Fruit fly (Drosophila melanogaster) whole organism, embryonic: ENCODE results near the gene CG14221.
A peak's percentile ranks its signal among the peaks of the same experiment; 100 is the strongest.

Experiments
- Antp ChIP-seq: fragments of 200-800 bp; sonication (Bioruptor generic); optimal IDR thresholded peaks from 3 replicates; lab custom pipeline; 2016; ENCODE audit warnings: missing biosample characterization, missing genetic modification characterization
- BtbVII ChIP-seq: fragments of 200-800 bp; sonication (Bioruptor generic); optimal IDR thresholded peaks from 3 replicates; lab custom pipeline; 2017; ENCODE audit warnings: missing biosample characterization, mild to moderate bottlenecking, missing genetic modification characterization
- CG10654 ChIP-seq: fragments of 200-800 bp; sonication (Bioruptor generic); optimal IDR thresholded peaks from 2 replicates; lab custom pipeline; 2016; ENCODE audit warnings: missing biosample characterization, missing genetic modification characterization
- CG11085 ChIP-seq: fragments of 200-800 bp; sonication (Bioruptor generic); IDR thresholded peaks from 2 replicates; pipeline ENCODE4 v1.3.6; 2022; ENCODE audit warnings: missing biosample characterization, missing genetic modification characterization
- CG11093 ChIP-seq: fragments of 200-800 bp; sonication (Bioruptor generic); IDR thresholded peaks from 3 replicates; pipeline ENCODE4 v1.3.6; 2022; ENCODE audit warnings: missing biosample characterization, missing genetic modification characterization
- CG11456 ChIP-seq: fragments of 200-800 bp; sonication (Bioruptor generic); IDR thresholded peaks from 3 replicates; pipeline ENCODE4 v1.3.6; 2022; ENCODE audit warnings: missing biosample characterization, missing genetic modification characterization
- CG11504 ChIP-seq: fragments of 200-800 bp; sonication (Bioruptor generic); optimal IDR thresholded peaks from 3 replicates; lab custom pipeline; 2019; ENCODE audit warnings: missing biosample characterization, mild to moderate bottlenecking, missing genetic modification characterization, moderate library complexity
- CG11695 ChIP-seq: fragments of 200-800 bp; sonication (Bioruptor generic); IDR thresholded peaks from 3 replicates; pipeline ENCODE4 v1.3.6; 2022; ENCODE audit warnings: missing biosample characterization, missing genetic modification characterization
- CG12071 ChIP-seq: fragments of 200-800 bp; sonication (Bioruptor generic); optimal IDR thresholded peaks from 3 replicates; lab custom pipeline; 2018; ENCODE audit warnings: missing biosample characterization, mild to moderate bottlenecking, missing genetic modification characterization
- CG12236 ChIP-seq: fragments of 200-800 bp; sonication (Bioruptor generic); optimal IDR thresholded peaks from 2 replicates; lab custom pipeline; 2016; ENCODE audit warnings: missing biosample characterization, missing genetic modification characterization
- CG15269 ChIP-seq: fragments of 200-800 bp; sonication (Bioruptor generic); optimal IDR thresholded peaks from 2 replicates; lab custom pipeline; 2018; ENCODE audit warnings: missing biosample characterization, mild to moderate bottlenecking, missing genetic modification characterization, moderate library complexity
- CG18476 ChIP-seq: fragments of 200-800 bp; sonication (Bioruptor generic); optimal IDR thresholded peaks from 2 replicates; lab custom pipeline; 2016; ENCODE audit warnings: missing biosample characterization, mild to moderate bottlenecking, missing genetic modification characterization
- CG2120 ChIP-seq: fragments of 200-800 bp; sonication (Bioruptor generic); optimal IDR thresholded peaks from 3 replicates; lab custom pipeline; 2016; ENCODE audit warnings: missing biosample characterization, missing genetic modification characterization
- CG2712 ChIP-seq: fragments of 200-800 bp; optimal IDR thresholded peaks from 3 replicates; lab custom pipeline; 2019; ENCODE audit warnings: missing biosample characterization, mild to moderate bottlenecking, missing genetic modification characterization, moderate library complexity
- CG31224 ChIP-seq: fragments of 200-800 bp; sonication (Bioruptor generic); IDR thresholded peaks from 2 replicates; pipeline ENCODE4 v1.3.6; 2022; ENCODE audit warnings: missing biosample characterization, missing genetic modification characterization
- CG31365 ChIP-seq: fragments of 200-800 bp; sonication (Bioruptor generic); optimal IDR thresholded peaks from 2 replicates; lab custom pipeline; 2018; ENCODE audit warnings: missing biosample characterization, mild to moderate bottlenecking, missing genetic modification characterization
- CG32772 ChIP-seq: fragments of 200-800 bp; sonication (Bioruptor generic); IDR thresholded peaks from 2 replicates; pipeline ENCODE4 v1.3.6; 2022; ENCODE audit warnings: missing biosample characterization, missing genetic modification characterization
- CG34422 ChIP-seq: fragments of 200-800 bp; sonication (Bioruptor generic); IDR thresholded peaks from 3 replicates; pipeline ENCODE4 v1.3.6; 2022; ENCODE audit warnings: missing biosample characterization, missing genetic modification characterization
- CG4404 ChIP-seq: fragments of 200-800 bp; sonication (Bioruptor generic); IDR thresholded peaks from 2 replicates; pipeline ENCODE4 v1.3.6; 2022; ENCODE audit warnings: missing biosample characterization, missing genetic modification characterization
- CG4730 ChIP-seq: fragments of 200-800 bp; sonication (Bioruptor generic); IDR thresholded peaks from 2 replicates; pipeline ENCODE4 v1.3.6; 2022; ENCODE audit warnings: missing biosample characterization, missing genetic modification characterization
- D19A ChIP-seq: fragments of 200-800 bp; optimal IDR thresholded peaks from 3 replicates; lab custom pipeline; 2019; ENCODE audit warnings: missing biosample characterization, mild to moderate bottlenecking, missing genetic modification characterization, moderate library complexity
- Fer2 ChIP-seq: fragments of 200-800 bp; sonication (Bioruptor generic); optimal IDR thresholded peaks from 2 replicates; lab custom pipeline; 2018; ENCODE audit warnings: missing biosample characterization, mild to moderate bottlenecking, missing genetic modification characterization, moderate library complexity
- H2.0 ChIP-seq: fragments of 200-800 bp; sonication (Bioruptor generic); IDR thresholded peaks from 2 replicates; pipeline ENCODE4 v1.3.6; 2022; ENCODE audit warnings: missing biosample characterization, missing genetic modification characterization
- HLHmδ ChIP-seq: fragments of 200-800 bp; sonication (Bioruptor generic); optimal IDR thresholded peaks from 2 replicates; lab custom pipeline; 2018; ENCODE audit warnings: missing biosample characterization, mild to moderate bottlenecking, missing genetic modification characterization, moderate library complexity
- HmgD ChIP-seq: fragments of 200-800 bp; sonication (Bioruptor generic); optimal IDR thresholded peaks from 3 replicates; lab custom pipeline; 2016; ENCODE audit warnings: missing biosample characterization, missing genetic modification characterization
- Hr51 ChIP-seq, 2 experiments: fragments of 200-800 bp; sonication (Bioruptor generic); optimal IDR thresholded peaks; 2 replicates in 1 of 2; 3 replicates in 1 of 2; lab custom pipeline; 2016 to 2018; ENCODE audit warnings: missing biosample characterization in 2 of 2, missing genetic modification characterization in 2 of 2, mild to moderate bottlenecking in 1 of 2, moderate library complexity in 1 of 2
- MBD-R2 ChIP-seq: fragments of 200-800 bp; sonication (Bioruptor generic); IDR thresholded peaks from 2 replicates; pipeline ENCODE4 v1.3.6; 2022; ENCODE audit warnings: missing biosample characterization, missing genetic modification characterization
- Mes4 ChIP-seq: fragments of 200-800 bp; sonication (Bioruptor generic); optimal IDR thresholded peaks from 2 replicates; lab custom pipeline; 2016; ENCODE audit warnings: missing biosample characterization, missing genetic modification characterization
- Myb ChIP-seq: fragments of 200-800 bp; sonication (Bioruptor generic); optimal IDR thresholded peaks from 2 replicates; lab custom pipeline; 2016; ENCODE audit warnings: missing biosample characterization, missing genetic modification characterization
- Neu2 ChIP-seq: fragments of 200-800 bp; sonication (Bioruptor generic); optimal IDR thresholded peaks from 3 replicates; lab custom pipeline; 2016; ENCODE audit warnings: missing biosample characterization, missing genetic modification characterization, borderline replicate concordance
- Nf-YC ChIP-seq: fragments of 200-800 bp; optimal IDR thresholded peaks from 3 replicates; lab custom pipeline; 2019; ENCODE audit warnings: missing biosample characterization, mild to moderate bottlenecking, missing genetic modification characterization, moderate library complexity
- Rx ChIP-seq: fragments of 200-800 bp; sonication (Bioruptor generic); IDR thresholded peaks from 2 replicates; pipeline ENCODE4 v1.3.6; 2022; ENCODE audit warnings: missing biosample characterization, missing genetic modification characterization
- Six4 ChIP-seq: fragments of 200-800 bp; sonication (Bioruptor generic); optimal IDR thresholded peaks from 2 replicates; lab custom pipeline; 2016; ENCODE audit warnings: missing biosample characterization, missing genetic modification characterization
- Ssrp ChIP-seq: fragments of 200-800 bp; sonication (Bioruptor generic); optimal IDR thresholded peaks from 2 replicates; lab custom pipeline; 2018; ENCODE audit warnings: missing biosample characterization, mild to moderate bottlenecking, missing genetic modification characterization, moderate library complexity
- ash1 ChIP-seq: fragments of 200-800 bp; sonication (Bioruptor generic); optimal IDR thresholded peaks from 2 replicates; lab custom pipeline; 2018; ENCODE audit warnings: missing biosample characterization, mild to moderate bottlenecking, missing genetic modification characterization
- br ChIP-seq: fragments of >200 bp; optimal IDR thresholded peaks from 2 replicates; lab custom pipeline; 2017
- cg ChIP-seq: fragments of 200-800 bp; sonication (Bioruptor generic); optimal IDR thresholded peaks from 3 replicates; lab custom pipeline; 2019; ENCODE audit warnings: missing biosample characterization, mild to moderate bottlenecking, missing genetic modification characterization, moderate library complexity
- chif ChIP-seq, 2 experiments: fragments of 200-800 bp; sonication (Bioruptor generic); optimal IDR thresholded peaks; 3 replicates each; lab custom pipeline; 2016; ENCODE audit warnings: missing biosample characterization in 2 of 2, missing genetic modification characterization in 2 of 2
- ci ChIP-seq: fragments of 200-800 bp; sonication (Bioruptor generic); IDR thresholded peaks from 3 replicates; pipeline ENCODE4 v1.3.6; 2022; ENCODE audit warnings: missing biosample characterization, missing genetic modification characterization
- corto ChIP-seq: fragments of 200-800 bp; sonication (Bioruptor generic); optimal IDR thresholded peaks from 2 replicates; lab custom pipeline; 2016; ENCODE audit warnings: missing biosample characterization, mild to moderate bottlenecking, missing genetic modification characterization, moderate library complexity
- crol ChIP-seq: fragments of 200-800 bp; sonication (Bioruptor generic); IDR thresholded peaks from 2 replicates; pipeline ENCODE4 v1.3.6; 2022; ENCODE audit warnings: missing biosample characterization, missing genetic modification characterization
- crp ChIP-seq, 2 experiments: fragments of 200-800 bp; sonication (Bioruptor generic); optimal IDR thresholded peaks; 2 replicates in 1 of 2; 3 replicates in 1 of 2; lab custom pipeline; 2017; ENCODE audit warnings: missing biosample characterization in 2 of 2, missing genetic modification characterization in 2 of 2, mild to moderate bottlenecking in 1 of 2, moderate library complexity in 1 of 2
- dan ChIP-seq: fragments of 200-800 bp; sonication (Bioruptor generic); IDR thresholded peaks from 2 replicates; pipeline ENCODE4 v1.3.6; 2022; ENCODE audit warnings: missing biosample characterization, missing genetic modification characterization
- dmrt11E ChIP-seq: fragments of 200-800 bp; sonication (Bioruptor generic); optimal IDR thresholded peaks from 3 replicates; lab custom pipeline; 2018; ENCODE audit warnings: missing biosample characterization, mild to moderate bottlenecking, missing genetic modification characterization, moderate library complexity
- fu2 ChIP-seq: fragments of 200-800 bp; sonication (Bioruptor generic); optimal IDR thresholded peaks from 2 replicates; lab custom pipeline; 2016; ENCODE audit warnings: missing biosample characterization, missing genetic modification characterization
- gce ChIP-seq: fragments of 200-800 bp; sonication (Bioruptor generic); IDR thresholded peaks from 3 replicates; pipeline ENCODE4 v1.3.6; 2022; ENCODE audit warnings: missing biosample characterization, missing genetic modification characterization
- hb ChIP-seq: fragments of 200-800 bp; sonication (Bioruptor generic); IDR thresholded peaks from 3 replicates; pipeline ENCODE4 v1.3.6; 2022; ENCODE audit warnings: missing biosample characterization, missing genetic modification characterization; ENCODE audit not compliant: partially characterized antibody
- nerfin-1 ChIP-seq: fragments of 200-800 bp; sonication (Bioruptor generic); optimal IDR thresholded peaks from 3 replicates; lab custom pipeline; 2019; ENCODE audit warnings: missing biosample characterization, mild to moderate bottlenecking, missing genetic modification characterization, moderate library complexity
- peb ChIP-seq: fragments of 200-800 bp; sonication (Bioruptor generic); IDR thresholded peaks from 2 replicates; pipeline ENCODE4 v1.3.6; 2022; ENCODE audit warnings: missing biosample characterization, missing genetic modification characterization
- pho ChIP-seq: fragments of 200-800 bp; sonication (Bioruptor generic); optimal IDR thresholded peaks from 2 replicates; lab custom pipeline; 2016; ENCODE audit warnings: missing biosample characterization, missing genetic modification characterization
- sima ChIP-seq: fragments of 200-800 bp; sonication (Bioruptor generic); optimal IDR thresholded peaks from 2 replicates; lab custom pipeline; 2016; ENCODE audit warnings: missing biosample characterization, missing genetic modification characterization
- trh ChIP-seq: fragments of 200-800 bp; sonication (Bioruptor generic); optimal IDR thresholded peaks from 2 replicates; lab custom pipeline; 2016; ENCODE audit warnings: missing biosample characterization, missing genetic modification characterization
- wdn ChIP-seq: fragments of 200-800 bp; sonication (Bioruptor generic); IDR thresholded peaks from 2 replicates; pipeline ENCODE4 v1.3.6; 2022; ENCODE audit warnings: missing biosample characterization, missing genetic modification characterization

The CG14221 gene

DNA sequence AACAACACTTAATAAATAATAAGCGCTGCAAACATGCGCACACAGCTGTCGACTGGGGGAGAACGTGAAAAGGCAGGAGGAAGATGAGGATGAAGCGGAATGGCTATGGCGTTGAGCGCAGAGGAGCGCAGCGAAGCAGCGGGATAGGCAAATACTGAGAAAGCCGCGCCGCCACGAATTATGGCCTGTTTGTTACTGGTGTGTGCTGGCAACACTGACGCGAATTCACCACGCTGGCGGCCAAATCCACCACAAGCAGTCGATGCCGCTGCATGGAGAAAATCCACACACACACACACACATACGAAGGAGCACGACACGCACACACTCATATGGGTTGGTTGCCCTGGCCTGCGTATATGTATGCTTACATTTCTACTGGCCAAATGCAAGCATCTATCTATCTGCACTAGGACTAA is 16.0 kb upstream of the CG14221 start (continued):
- TF ChIP-seq Mes4 (GFP tag; lab: Kevin White, UChicago) (no peak), pho (GFP tag; lab: Kevin White, UChicago) (no peak), HLHmδ (GFP tag; lab: Kevin White, UChicago) (peak; percentile 80), corto (GFP tag; lab: Kevin White, UChicago) (no peak), CG31365 (no peak), fu2 (GFP tag; lab: Kevin White, UChicago) (no peak), cg (GFP tag; lab: Kevin White, UChicago) (peak; percentile 94), Six4 (GFP tag; lab: Kevin White, UChicago) (no peak), CG15269 (tag; lab: Kevin White, UChicago) (no peak), peb (GFP tag; lab: Robert Waterston, UW) (no peak), BtbVII (GFP tag; lab: Kevin White, UChicago) (no peak), nerfin-1 (tag; lab: Kevin White, UChicago) (peak; percentile 73), CG11504 (tag; lab: Kevin White, UChicago) (no peak), Fer2 (tag; lab: Kevin White, UChicago) (no peak), Myb (GFP tag; lab: Kevin White, UChicago) (no peak), Ssrp (tag; lab: Kevin White, UChicago) (no peak), Rx (GFP tag; lab: Robert Waterston, UW) (no peak), Hr51 (GFP tag; optimal IDR thresholded peaks at IDR 0.05; lab: Kevin White, UChicago) (no peak), CG11093 (GFP tag; lab: Robert Waterston, UW) (no peak), chif (GFP tag; optimal IDR thresholded peaks at IDR 0.05; lab: Kevin White, UChicago) (no peak), CG12236 (GFP tag; lab: Kevin White, UChicago) (no peak), dan (no peak), ci (peak; percentile 54; the same call in 2 of the 3 replicates), crp (GFP tag; optimal IDR thresholded peaks at IDR 0.05; lab: Kevin White, UChicago) (no peak), br (lab: Kevin White, UChicago) (no peak), ash1 (GFP tag; lab: Kevin White, UChicago) (no peak), D19A (tag; lab: Kevin White, UChicago) (no peak), CG11456 (GFP tag; lab: Robert Waterston, UW) (no peak), MBD-R2 (GFP tag; lab: Robert Waterston, UW) (peak; percentile 17; the same call in 1 of the 2 replicates), wdn (no peak), crol (GFP tag; lab: Robert Waterston, UW) (peak; percentile 80), HmgD (GFP tag; lab: Kevin White, UChicago) (peak; percentile 10), CG32772 (GFP tag; lab: Robert Waterston, UW) (no peak), CG10654 (no peak), CG11085 (GFP tag; lab: Robert Waterston, UW) (no peak), CG11695 (peak; percentile 9; the same call in 1 of the 3 replicates), H2.0 (no peak), CG18476 (GFP tag; lab: Kevin White, UChicago) (no peak), CG2712 (tag; lab: Kevin White, UChicago) (no peak), dmrt11E (no peak), CG34422 (GFP tag; lab: Robert Waterston, UW) (no peak), CG2120 (GFP tag; lab: Kevin White, UChicago) (peak; percentile 30), CG4730 (GFP tag; lab: Robert Waterston, UW) (no peak), sima (GFP tag; lab: Kevin White, UChicago) (no peak), hb (GFP tag; lab: Robert Waterston, UW) (no peak), CG4404 (GFP tag; lab: Robert Waterston, UW) (no peak), CG12071 (GFP tag; lab: Kevin White, UChicago) (no peak), Antp (GFP tag; lab: Kevin White, UChicago) (no peak), Nf-YC (tag; lab: Kevin White, UChicago) (no peak), CG31224 (GFP tag; lab: Robert Waterston, UW) (no peak), gce (GFP tag; lab: Robert Waterston, UW) (no peak), Neu2 (no peak), trh (GFP tag; lab: Kevin White, UChicago) (no peak)
